Worm (Caenorhabditis elegans) whole organism, young adult: Measurements from ENCODE around the gene glb-31.
A peak's percentile ranks its signal among the peaks of the same experiment; 100 is the strongest.

Experiments used
- B0035.1 ChIP-seq: sonication (generic microtip); optimal IDR thresholded peaks from 2 replicates; lab custom pipeline; 2016; ENCODE audit warnings: missing genetic modification characterization, mild to moderate bottlenecking, missing compliant biosample characterization, missing genotype, missing genetic modification reagents
- B0336.3 ChIP-seq: fragments of 200-800 bp; sonication (Bioruptor generic); IDR thresholded peaks from 2 replicates; pipeline ENCODE4 v1.3.6; 2022; ENCODE audit warnings: missing genetic modification characterization, missing compliant biosample characterization
- C17E4.6 ChIP-seq: fragments of 200-800 bp; sonication (Bioruptor generic); IDR thresholded peaks from 2 replicates; pipeline ENCODE4 v1.3.6; 2022; ENCODE audit warnings: missing genetic modification reagents, missing genetic modification characterization, missing compliant biosample characterization
- D2030.7 ChIP-seq: fragments of 200-800 bp; sonication (Bioruptor generic); IDR thresholded peaks from 2 replicates; pipeline ENCODE4 v1.3.6; 2022; ENCODE audit warnings: missing genetic modification reagents, missing genetic modification characterization, missing compliant biosample characterization
- F10E7.11 ChIP-seq: sonication (generic microtip); optimal IDR thresholded peaks from 2 replicates; lab custom pipeline; 2017; ENCODE audit warnings: mild to moderate bottlenecking, missing genetic modification characterization, moderate library complexity, missing compliant biosample characterization
- F55B11.4 ChIP-seq: sonication (generic microtip); optimal IDR thresholded peaks from 2 replicates; lab custom pipeline; 2016; ENCODE audit warnings: missing compliant biosample characterization, missing genetic modification characterization, borderline replicate concordance; ENCODE audit not compliant: insufficient read depth
- K11D2.4 ChIP-seq: fragments of 200-800 bp; sonication (Bioruptor generic); IDR thresholded peaks from 2 replicates; pipeline ENCODE4 v1.3.6; 2022; ENCODE audit warnings: missing genetic modification reagents, missing genetic modification characterization, missing compliant biosample characterization
- Y53G8AR.9 ChIP-seq: fragments of 200-800 bp; sonication (Bioruptor generic); conservative IDR thresholded peaks from 2 replicates; pipeline ENCODE4 v1.3.6; 2022; ENCODE audit warnings: missing genetic modification reagents, missing genetic modification characterization, missing compliant biosample characterization
- Y79H2A.3 ChIP-seq: fragments of 200-800 bp; sonication (Bioruptor generic); conservative IDR thresholded peaks from 2 replicates; pipeline ENCODE4 v1.3.6; 2022; ENCODE audit warnings: missing genetic modification reagents, missing genetic modification characterization, missing compliant biosample characterization
- Y95B8A.8 ChIP-seq: fragments of 200-800 bp; sonication (Bioruptor generic); IDR thresholded peaks from 2 replicates; pipeline ENCODE4 v1.3.6; 2022; ENCODE audit warnings: missing genetic modification reagents, missing genetic modification characterization, missing compliant biosample characterization
- atf-7 ChIP-seq: sonication (generic microtip); optimal IDR thresholded peaks from 2 replicates; lab custom pipeline; 2017; ENCODE audit warnings: mild to moderate bottlenecking, missing genetic modification characterization, missing compliant biosample characterization
- attf-5 ChIP-seq: fragments of 200-800 bp; sonication (Bioruptor generic); optimal IDR thresholded peaks from 2 replicates; lab custom pipeline; 2018; ENCODE audit warnings: mild to moderate bottlenecking, missing genetic modification characterization, missing compliant biosample characterization
- attf-6 ChIP-seq: fragments of 200-800 bp; sonication (Bioruptor generic); IDR thresholded peaks from 2 replicates; pipeline ENCODE4 v1.3.6; 2022; ENCODE audit warnings: missing genetic modification reagents, missing genetic modification characterization, missing compliant biosample characterization
- bed-2 ChIP-seq: fragments of 200-800 bp; sonication (Bioruptor generic); IDR thresholded peaks from 2 replicates; pipeline ENCODE4 v1.3.6; 2022; ENCODE audit warnings: missing genetic modification reagents, missing genetic modification characterization, missing compliant biosample characterization
- ccch-3 ChIP-seq: fragments of 200-800 bp; sonication (Bioruptor generic); optimal IDR thresholded peaks from 2 replicates; lab custom pipeline; 2018; ENCODE audit warnings: mild to moderate bottlenecking, missing genetic modification characterization, missing compliant biosample characterization
- cebp-1 ChIP-seq, 2 experiments: fragments of 200-800 bp in 1 of 2; sonication (Bioruptor generic) in 1 of 2; sonication (generic microtip) in 1 of 2; IDR thresholded peaks in 1 of 2; optimal IDR thresholded peaks in 1 of 2; 2 replicates each; pipeline versions ENCODE4 v1.3.6 to Lab custom; 2017 to 2022; ENCODE audit warnings: missing compliant biosample characterization in 2 of 2, missing genetic modification characterization in 2 of 2, mild to moderate bottlenecking in 1 of 2, missing genetic modification reagents in 1 of 2, moderate library complexity in 1 of 2
- cebp-2 ChIP-seq: fragments of 200-800 bp; sonication (Bioruptor generic); IDR thresholded peaks from 2 replicates; pipeline ENCODE4 v1.3.6; 2022; ENCODE audit warnings: missing genetic modification characterization, missing compliant biosample characterization
- ceh-100 ChIP-seq: fragments of 200-800 bp; sonication (Bioruptor generic); IDR thresholded peaks from 2 replicates; pipeline ENCODE4 v1.3.6; 2022; ENCODE audit warnings: missing genetic modification reagents, missing genetic modification characterization, missing compliant biosample characterization
- ceh-27 ChIP-seq: fragments of 200-800 bp; sonication (Bioruptor generic); optimal IDR thresholded peaks from 2 replicates; lab custom pipeline; 2018; ENCODE audit warnings: mild to moderate bottlenecking, missing genetic modification characterization, moderate library complexity, missing compliant biosample characterization
- ceh-40 ChIP-seq: fragments of 200-800 bp; sonication (Bioruptor generic); IDR thresholded peaks from 2 replicates; pipeline ENCODE4 v1.3.6; 2022; ENCODE audit warnings: missing genetic modification characterization, missing compliant biosample characterization
- ceh-58 ChIP-seq: fragments of 200-800 bp; sonication (Bioruptor generic); IDR thresholded peaks from 2 replicates; pipeline ENCODE4 v1.3.6; 2022; ENCODE audit warnings: missing genetic modification characterization, missing compliant biosample characterization
- die-1 ChIP-seq: sonication (generic microtip); optimal IDR thresholded peaks from 2 replicates; lab custom pipeline; 2016; ENCODE audit warnings: missing genotype, mild to moderate bottlenecking, missing genetic modification characterization, missing compliant biosample characterization
- gei-17 ChIP-seq: fragments of 200-800 bp; sonication (Bioruptor generic); optimal IDR thresholded peaks from 2 replicates; lab custom pipeline; 2018; ENCODE audit warnings: mild to moderate bottlenecking, missing genetic modification characterization, missing compliant biosample characterization
- hlh-26 ChIP-seq: fragments of 200-800 bp; sonication (Bioruptor generic); conservative IDR thresholded peaks from 2 replicates; pipeline ENCODE4 v1.3.6; 2022; ENCODE audit warnings: missing genetic modification reagents, missing genetic modification characterization, missing compliant biosample characterization
- hmg-20 ChIP-seq: fragments of 200-800 bp; sonication (Bioruptor generic); IDR thresholded peaks from 2 replicates; pipeline ENCODE4 v1.3.6; 2022; ENCODE audit warnings: missing genetic modification reagents, missing genetic modification characterization, missing compliant biosample characterization
- hrde-1 ChIP-seq: sonication (generic microtip); optimal IDR thresholded peaks from 2 replicates; lab custom pipeline; 2016; ENCODE audit warnings: missing genetic modification characterization, mild to moderate bottlenecking, missing compliant biosample characterization, moderate library complexity, missing genotype, missing genetic modification reagents, borderline replicate concordance
- hsf-1 ChIP-seq: fragments of 200-800 bp; sonication (Bioruptor generic); IDR thresholded peaks from 2 replicates; pipeline ENCODE4 v1.3.6; 2022; ENCODE audit warnings: missing genetic modification reagents, missing genetic modification characterization, missing compliant biosample characterization
- lin-35 ChIP-seq, 3 experiments: fragments of 150-350 bp in 2 of 3; sonication (generic microtip) in 1 of 3; optimal IDR thresholded peaks; 2 replicates each; lab custom pipeline; 2014 to 2018; ENCODE audit warnings: missing biosample characterization in 3 of 3, missing genetic modification characterization in 3 of 3, missing genetic modification reagents in 3 of 3
- lin-54 ChIP-seq: fragments of 200-800 bp; sonication (Bioruptor generic); optimal IDR thresholded peaks from 2 replicates; lab custom pipeline; 2018; ENCODE audit warnings: mild to moderate bottlenecking, missing genetic modification characterization, missing compliant biosample characterization
- lsl-1 ChIP-seq: fragments of 200-800 bp; sonication (Bioruptor generic); optimal IDR thresholded peaks from 2 replicates; lab custom pipeline; 2018; ENCODE audit warnings: mild to moderate bottlenecking, missing genetic modification characterization, moderate library complexity, missing compliant biosample characterization
- madf-10 ChIP-seq: sonication (generic microtip); optimal IDR thresholded peaks from 2 replicates; lab custom pipeline; 2016; ENCODE audit warnings: mild to moderate bottlenecking, missing genetic modification characterization, missing compliant biosample characterization
- madf-6 ChIP-seq: fragments of 200-800 bp; sonication (Bioruptor generic); IDR thresholded peaks from 2 replicates; pipeline ENCODE4 v1.3.6; 2022; ENCODE audit warnings: missing genetic modification reagents, missing genetic modification characterization, missing compliant biosample characterization
- mcd-1 ChIP-seq: fragments of 200-800 bp; sonication (Bioruptor generic); IDR thresholded peaks from 2 replicates; pipeline ENCODE4 v1.3.6; 2022; ENCODE audit warnings: missing genetic modification reagents, missing genetic modification characterization, missing compliant biosample characterization
- nhr-120 ChIP-seq: fragments of 200-800 bp; sonication (Bioruptor generic); IDR thresholded peaks from 2 replicates; pipeline ENCODE4 v1.3.6; 2022; ENCODE audit warnings: missing genetic modification characterization, missing compliant biosample characterization
- pbrm-1 ChIP-seq: fragments of 200-800 bp; sonication (Bioruptor generic); IDR thresholded peaks from 2 replicates; pipeline ENCODE4 v1.3.6; 2022; ENCODE audit warnings: missing genetic modification reagents, missing genetic modification characterization, missing compliant biosample characterization
- rec-8 ChIP-seq, 2 experiments: sonication (generic microtip); optimal IDR thresholded peaks; 2 replicates each; lab custom pipeline; 2016; ENCODE audit warnings: mild to moderate bottlenecking in 2 of 2, missing genetic modification characterization in 2 of 2, missing genetic modification reagents in 2 of 2, missing genotype in 2 of 2, missing biosample characterization in 1 of 2, missing compliant biosample characterization in 1 of 2, moderate library complexity in 1 of 2
- rpc-1 ChIP-seq, 2 experiments: fragments of 150-350 bp in 1 of 2; sonication (generic microtip) in 1 of 2; optimal IDR thresholded peaks; 2 replicates each; lab custom pipeline; 2014 to 2018; ENCODE audit warnings: missing biosample characterization in 1 of 2, missing genetic modification characterization in 1 of 2, missing genetic modification reagents in 1 of 2, missing genotype in 1 of 2
- sdz-38 ChIP-seq: sonication (generic microtip); optimal IDR thresholded peaks from 2 replicates; lab custom pipeline; 2016; ENCODE audit warnings: missing genotype, missing genetic modification characterization, missing compliant biosample characterization
- snpc-1.3 ChIP-seq: sonication (generic microtip); optimal IDR thresholded peaks from 2 replicates; lab custom pipeline; 2017; ENCODE audit warnings: missing genetic modification characterization, mild to moderate bottlenecking, missing compliant biosample characterization, antibody characterized with exemption, moderate library complexity, missing genotype, missing genetic modification reagents; ENCODE audit not compliant: insufficient read depth
- zfh-2 ChIP-seq: fragments of 200-800 bp; sonication (Bioruptor generic); conservative IDR thresholded peaks from 2 replicates; pipeline ENCODE4 v1.3.6; 2022; ENCODE audit warnings: missing genetic modification reagents, missing genetic modification characterization, missing compliant biosample characterization
- ztf-18 ChIP-seq: sonication (generic microtip); optimal IDR thresholded peaks from 2 replicates; lab custom pipeline; 2016; ENCODE audit warnings: missing genotype, mild to moderate bottlenecking, missing genetic modification characterization, missing compliant biosample characterization
- ztf-26 ChIP-seq: sonication (generic microtip); optimal IDR thresholded peaks from 2 replicates; lab custom pipeline; 2017; ENCODE audit warnings: missing genetic modification characterization, missing compliant biosample characterization
- ztf-3 ChIP-seq: fragments of 200-800 bp; sonication (Bioruptor generic); optimal IDR thresholded peaks from 2 replicates; lab custom pipeline; 2018; ENCODE audit warnings: mild to moderate bottlenecking, missing genetic modification characterization, missing compliant biosample characterization

Gene glb-31

ce11 chrII:1320987-1321807 lies 19.7 kb upstream of the glb-31 start, which contains the start of gene vig-1 (continued):
- TF ChIP-seq attf-6 (GFP tag; lab: Robert Waterston, UW) = peak; percentile 12; the same call in 1 of the 2 replicates
- no peak for TF ChIP-seq atf-7 (tag; lab: Kevin White, UChicago)
- TF ChIP-seq hsf-1 (GFP tag; lab: Robert Waterston, UW) = no peak
- no peak for TF ChIP-seq ceh-100 (GFP tag; lab: Robert Waterston, UW)
- TF ChIP-seq madf-6 = peak; percentile 8; the same call in 1 of the 2 replicates
- peak; percentile 24 for TF ChIP-seq attf-5 (GFP tag; lab: Kevin White, UChicago)
- no peak for TF ChIP-seq hrde-1 (tag; lab: Kevin White, UChicago)
- TF ChIP-seq rec-8 (tag; optimal IDR thresholded peaks at IDR 0.05; lab: Kevin White, UChicago) = no peak
- TF ChIP-seq Y79H2A.3 (GFP tag; lab: Robert Waterston, UW) = no peak
- TF ChIP-seq B0336.3 (GFP tag; lab: Robert Waterston, UW) = peak; percentile 59
- TF ChIP-seq sdz-38 (tag; lab: Kevin White, UChicago) = no peak
- TF ChIP-seq Y53G8AR.9 = peak; percentile 57; the same call in 1 of the 2 replicates
- TF ChIP-seq snpc-1.3 (tag; lab: Kevin White, UChicago) = no peak
- TF ChIP-seq lsl-1 = peak; percentile 46
- TF ChIP-seq K11D2.4 (GFP tag; lab: Robert Waterston, UW) = no peak
- TF ChIP-seq nhr-120 (GFP tag; lab: Robert Waterston, UW) = no peak
- no peak for TF ChIP-seq F55B11.4 (tag; lab: Kevin White, UChicago)
- no peak for TF ChIP-seq ztf-18 (tag; lab: Kevin White, UChicago)
- no peak for TF ChIP-seq rpc-1 (optimal IDR thresholded peaks at IDR 0.05; lab: Kevin White, UChicago)
- no peak for TF ChIP-seq rpc-1 (tag; optimal IDR thresholded peaks at IDR 0.05; lab: Kevin White, UChicago)
- TF ChIP-seq hmg-20 (GFP tag; lab: Robert Waterston, UW) = no peak

- TF ChIP-seq F10E7.11 (no peak), lin-54 (peak; percentile 100), B0035.1 (tag; lab: Kevin White, UChicago) (peak; percentile 46), zfh-2 (peak; percentile 84), attf-5 (GFP tag; lab: Kevin White, UChicago) (peak; percentile 99), bed-2 (GFP tag; lab: Robert Waterston, UW) (peak; percentile 67; the same call in 1 of the 2 replicates), cebp-1 (GFP tag; IDR thresholded peaks at IDR 0.05; lab: Robert Waterston, UW) (peak; percentile 80), cebp-1 (tag; optimal IDR thresholded peaks at IDR 0.05; lab: Kevin White, UChicago) (peak; percentile 91), ztf-26 (tag; lab: Kevin White, UChicago) (peak; percentile 96), ceh-27 (GFP tag; lab: Kevin White, UChicago) (peak; percentile 98), cebp-2 (GFP tag; lab: Robert Waterston, UW) (peak; percentile 80; the same call in 1 of the 2 replicates), ztf-3 (GFP tag; lab: Kevin White, UChicago) (peak; percentile 81), lsl-1 (peak; percentile 84), die-1 (tag; lab: Kevin White, UChicago) (peak; percentile 40), gei-17 (GFP tag; lab: Kevin White, UChicago) (peak; percentile 75), ztf-18 (tag; lab: Kevin White, UChicago) (peak; percentile 73), D2030.7 (GFP tag; lab: Robert Waterston, UW) (peak; percentile 97), hlh-26 (GFP tag; lab: Robert Waterston, UW) (no peak), pbrm-1 (GFP tag; lab: Robert Waterston, UW) (peak; percentile 97), Y95B8A.8 (peak; percentile 97), ceh-40 (GFP tag; lab: Robert Waterston, UW) (no peak), mcd-1 (peak; percentile 95), C17E4.6 (GFP tag; lab: Robert Waterston, UW) (peak; percentile 87), snpc-1.3 (tag; lab: Kevin White, UChicago) (peak; percentile 80), lin-35 (GFP tag; optimal IDR thresholded peaks at IDR 0.05; lab: Kevin White, UChicago) (peak; percentile 69 to 98 (median 90)), B0336.3 (GFP tag; lab: Robert Waterston, UW) (peak; percentile 98), sdz-38 (tag; lab: Kevin White, UChicago) (no peak), madf-10 (tag; lab: Kevin White, UChicago) (peak; percentile 77), ceh-58 (peak; percentile 47; the same call in 1 of the 2 replicates), ccch-3 (no peak)
Measured at ce11 chrII:1320412-1320811, 19.0 kb upstream of the glb-31 start.
